Fruit fly (Drosophila melanogaster) whole organism, pupa: ENCODE results near the gene CG6216.

Experiments
- CG10348 ChIP-seq: fragments of 200-800 bp; sonication (Bioruptor generic); IDR thresholded peaks from 2 replicates; pipeline ENCODE4 v1.3.6; 2022; ENCODE audit warnings: missing biosample characterization, missing genetic modification characterization
- CG12605 ChIP-seq: fragments of 200-800 bp; sonication (Bioruptor generic); IDR thresholded peaks from 2 replicates; pipeline ENCODE4 v1.3.6; 2022; ENCODE audit warnings: missing biosample characterization, missing genetic modification characterization
- CG13204 ChIP-seq: fragments of 200-800 bp; sonication (Bioruptor generic); optimal IDR thresholded peaks from 2 replicates; lab custom pipeline; 2018; ENCODE audit warnings: missing biosample characterization, mild to moderate bottlenecking, missing genetic modification characterization, moderate library complexity
- CG14655 ChIP-seq: fragments of 200-800 bp; sonication (Bioruptor generic); optimal IDR thresholded peaks from 3 replicates; lab custom pipeline; 2017; ENCODE audit warnings: mild to moderate bottlenecking, missing biosample characterization, missing genetic modification reagents, missing genetic modification characterization
- CG15710 ChIP-seq: fragments of 200-800 bp; sonication (Bioruptor generic); optimal IDR thresholded peaks from 2 replicates; lab custom pipeline; 2018; ENCODE audit warnings: missing biosample characterization, mild to moderate bottlenecking, missing genetic modification characterization, moderate library complexity
- CG17806 ChIP-seq: fragments of 200-800 bp; sonication (Bioruptor generic); optimal IDR thresholded peaks from 2 replicates; lab custom pipeline; 2018; ENCODE audit warnings: missing biosample characterization, mild to moderate bottlenecking, missing genetic modification characterization, moderate library complexity
- CG32121 ChIP-seq: fragments of 200-800 bp; sonication (Bioruptor generic); IDR thresholded peaks from 2 replicates; pipeline ENCODE4 v1.3.6; 2022; ENCODE audit warnings: missing biosample characterization, missing genetic modification characterization
- CG34367 ChIP-seq: fragments of 200-800 bp; sonication (Bioruptor generic); optimal IDR thresholded peaks from 2 replicates; lab custom pipeline; 2018; ENCODE audit warnings: missing biosample characterization, mild to moderate bottlenecking, missing genetic modification characterization
- CG4496 ChIP-seq: fragments of 200-800 bp; sonication (Bioruptor generic); IDR thresholded peaks from 3 replicates; pipeline ENCODE4 v1.3.6; 2022; ENCODE audit warnings: missing biosample characterization, missing genetic modification characterization
- CG8159 ChIP-seq: fragments of 200-800 bp; sonication (Bioruptor generic); optimal IDR thresholded peaks from 3 replicates; lab custom pipeline; 2018; ENCODE audit warnings: missing biosample characterization, mild to moderate bottlenecking, missing genetic modification characterization, moderate library complexity
- CG8301 ChIP-seq: fragments of 200-800 bp; sonication (Bioruptor generic); optimal IDR thresholded peaks from 2 replicates; lab custom pipeline; 2018; ENCODE audit warnings: missing biosample characterization, mild to moderate bottlenecking, missing genetic modification characterization
- CG9948 ChIP-seq: fragments of 200-800 bp; sonication (Bioruptor generic); optimal IDR thresholded peaks from 2 replicates; lab custom pipeline; 2018; ENCODE audit warnings: missing biosample characterization, mild to moderate bottlenecking, missing genetic modification characterization, moderate library complexity
- D1 ChIP-seq: fragments of 200-800 bp; sonication (Bioruptor generic); optimal IDR thresholded peaks from 2 replicates; lab custom pipeline; 2018; ENCODE audit warnings: missing biosample characterization, mild to moderate bottlenecking, missing genetic modification characterization, moderate library complexity
- EcR ChIP-seq: fragments of 200-800 bp; sonication (Bioruptor generic); optimal IDR thresholded peaks from 3 replicates; lab custom pipeline; 2019; ENCODE audit warnings: missing biosample characterization, missing genetic modification characterization, mild to moderate bottlenecking, moderate library complexity, missing genetic modification reagents
- Ets98B ChIP-seq: fragments of 200-800 bp; sonication (Bioruptor generic); IDR thresholded peaks from 2 replicates; pipeline ENCODE4 v1.3.6; 2022; ENCODE audit warnings: missing biosample characterization, missing genetic modification characterization
- Pif1A ChIP-seq: fragments of 200-800 bp; sonication (Bioruptor generic); optimal IDR thresholded peaks from 3 replicates; lab custom pipeline; 2016; ENCODE audit warnings: missing biosample characterization, missing genetic modification characterization
- Pif1B ChIP-seq: fragments of 200-800 bp; sonication (Bioruptor generic); optimal IDR thresholded peaks from 3 replicates; lab custom pipeline; 2016; ENCODE audit warnings: missing biosample characterization, missing genetic modification characterization
- Snoo ChIP-seq: fragments of 200-800 bp; sonication (Bioruptor generic); optimal IDR thresholded peaks from 3 replicates; lab custom pipeline; 2017; ENCODE audit warnings: missing biosample characterization, mild to moderate bottlenecking, missing genetic modification characterization, inconsistent platforms
- fd96Ca ChIP-seq: fragments of 200-800 bp; sonication (Bioruptor generic); IDR thresholded peaks from 3 replicates; pipeline ENCODE4 v1.3.6; 2022; ENCODE audit warnings: missing biosample characterization, missing genetic modification characterization
- gl ChIP-seq: fragments of 200-800 bp; sonication (Bioruptor generic); optimal IDR thresholded peaks from 2 replicates; lab custom pipeline; 2018; ENCODE audit warnings: missing biosample characterization, mild to moderate bottlenecking, missing genetic modification characterization
- rn ChIP-seq: fragments of 200-800 bp; sonication (Bioruptor generic); IDR thresholded peaks from 2 replicates; pipeline ENCODE4 v1.3.6; 2022; ENCODE audit warnings: missing biosample characterization, missing genetic modification characterization

Gene CG6216

DNA sequence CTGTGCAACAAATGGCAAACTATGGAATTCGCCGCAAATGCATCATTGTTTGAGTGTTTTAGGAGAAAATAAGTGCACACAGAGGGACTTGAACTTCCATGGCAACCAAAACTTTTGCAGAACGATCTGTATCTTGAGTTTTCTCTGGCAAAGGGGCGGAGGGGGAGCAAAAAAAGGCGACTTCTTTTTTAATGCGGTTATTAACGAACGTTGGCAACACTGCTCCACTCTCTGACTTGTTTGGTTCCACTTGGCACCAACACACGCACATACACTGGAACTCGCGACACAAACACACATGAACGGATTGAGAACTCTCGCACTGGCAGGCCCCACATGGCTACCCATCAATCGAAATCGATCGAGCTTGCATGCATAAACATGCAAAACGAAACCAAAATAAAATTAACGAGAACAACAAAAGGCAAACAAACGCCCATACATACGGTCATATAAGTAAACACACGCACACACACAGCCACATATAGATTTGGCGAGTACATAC is 31.1 kb downstream of the CG6216 start:
- TF ChIP-seq Ets98B (GFP tag; lab: Robert Waterston, UW) (peak; percentile 29; the same call in 1 of the 2 replicates), CG8301 (tag; lab: Kevin White, UChicago) (no peak), Pif1A (no peak), D1 (no peak), rn (GFP tag; lab: Robert Waterston, UW) (peak; percentile 46), Pif1B (GFP tag; lab: Kevin White, UChicago) (no peak), gl (tag; lab: Kevin White, UChicago) (no peak), CG4496 (peak; percentile 60; the same call in 2 of the 3 replicates), CG14655 (no peak), CG34367 (tag; lab: Kevin White, UChicago) (no peak), CG9948 (tag; lab: Kevin White, UChicago) (no peak), EcR (GFP tag; lab: Kevin White, UChicago) (no peak), fd96Ca (GFP tag; lab: Robert Waterston, UW) (peak; percentile 50; the same call in 2 of the 3 replicates)

DNA sequence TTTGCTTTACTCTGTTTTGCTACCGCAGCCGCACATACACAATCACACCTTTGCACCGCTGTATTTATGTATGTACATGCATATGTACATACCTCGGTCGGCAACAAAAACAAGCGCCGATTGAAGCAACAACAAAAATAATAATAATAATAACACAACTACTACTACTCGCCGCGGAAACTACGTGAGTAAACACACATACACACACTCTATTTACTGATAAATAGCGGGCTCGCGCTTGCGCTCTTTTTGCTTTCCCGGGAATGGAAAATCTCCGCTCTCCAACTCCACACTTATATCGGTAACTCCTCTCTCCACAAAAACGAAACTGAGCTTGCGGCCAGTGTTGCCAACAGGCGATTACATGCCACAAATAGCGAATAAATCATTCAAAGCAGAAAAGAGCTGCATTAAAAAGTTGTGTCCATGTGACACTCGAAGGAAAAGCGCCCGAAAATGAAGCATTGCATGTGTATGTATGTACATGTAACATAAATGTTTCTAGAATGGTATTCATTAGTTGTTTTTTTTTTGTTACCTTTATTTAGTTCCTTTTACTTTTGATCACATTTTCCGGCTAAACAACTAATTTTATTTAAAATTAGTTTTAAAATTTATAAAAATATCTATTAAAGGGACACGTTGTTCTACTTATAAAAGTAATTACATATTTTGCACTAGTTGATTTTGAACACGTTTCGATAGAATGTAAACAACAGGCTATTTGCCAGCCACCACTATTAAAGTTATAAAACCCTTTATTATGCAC is 31.8 kb downstream of the CG6216 start:
- TF ChIP-seq Ets98B (GFP tag; lab: Robert Waterston, UW) (peak; percentile 65), fd96Ca (GFP tag; lab: Robert Waterston, UW) (peak; percentile 69; the same call in 2 of the 3 replicates), CG9948 (tag; lab: Kevin White, UChicago) (no peak), CG12605 (GFP tag; lab: Robert Waterston, UW) (peak; percentile 72), CG32121 (peak; percentile 67), gl (tag; lab: Kevin White, UChicago) (peak; percentile 55), D1 (no peak), CG17806 (tag; lab: Kevin White, UChicago) (no peak), Pif1B (GFP tag; lab: Kevin White, UChicago) (no peak), Snoo (no peak), CG10348 (GFP tag; lab: Robert Waterston, UW) (no peak), CG15710 (no peak), CG4496 (peak; percentile 59; the same call in 2 of the 3 replicates), CG34367 (tag; lab: Kevin White, UChicago) (no peak), CG13204 (GFP tag; lab: Kevin White, UChicago) (peak; percentile 64), EcR (GFP tag; lab: Kevin White, UChicago) (peak; percentile 29), CG8159 (tag; lab: Kevin White, UChicago) (no peak), CG8301 (tag; lab: Kevin White, UChicago) (no peak), Pif1A (peak; percentile 42), CG14655 (peak; percentile 2), rn (GFP tag; lab: Robert Waterston, UW) (no peak)
- TF ChIP-seq, all 21 proteins: peak for 10

DNA sequence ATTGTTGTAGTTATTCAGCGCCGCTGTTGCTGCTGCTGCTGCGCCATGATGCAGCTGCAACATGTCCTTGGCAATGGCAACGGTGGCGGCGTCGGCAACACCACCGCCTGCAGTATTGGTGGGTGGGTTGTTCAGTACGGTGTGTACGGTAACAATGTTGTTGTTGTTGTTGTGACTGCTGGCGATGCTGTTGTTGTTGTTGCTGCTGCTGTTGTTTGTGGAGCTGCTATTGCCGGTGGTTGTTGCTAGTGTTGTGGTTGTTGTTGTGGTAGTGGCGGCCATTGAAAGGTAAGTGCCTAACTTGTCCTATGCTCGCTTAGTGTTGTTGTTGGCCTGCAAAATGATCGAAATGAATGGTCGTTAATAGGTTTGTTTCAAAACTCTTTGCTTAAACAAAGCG is 32.9 kb downstream of the CG6216 start:
- TF ChIP-seq CG12605 (GFP tag; lab: Robert Waterston, UW) = no peak
- no peak for TF ChIP-seq CG10348 (GFP tag; lab: Robert Waterston, UW)
- no peak for TF ChIP-seq CG8159 (tag; lab: Kevin White, UChicago)
- TF ChIP-seq Pif1A = no peak
- TF ChIP-seq CG14655 = no peak
- no peak for TF ChIP-seq CG34367 (tag; lab: Kevin White, UChicago)
- TF ChIP-seq CG4496 = no peak
- no peak for TF ChIP-seq fd96Ca (GFP tag; lab: Robert Waterston, UW)
- TF ChIP-seq CG13204 (GFP tag; lab: Kevin White, UChicago) = no peak
- no peak for TF ChIP-seq Snoo
- no peak for TF ChIP-seq CG15710
- TF ChIP-seq CG32121 = no peak
- no peak for TF ChIP-seq Pif1B (GFP tag; lab: Kevin White, UChicago)
- no peak for TF ChIP-seq CG9948 (tag; lab: Kevin White, UChicago)
- no peak for TF ChIP-seq EcR (GFP tag; lab: Kevin White, UChicago)
- no peak for TF ChIP-seq Ets98B (GFP tag; lab: Robert Waterston, UW)
- no peak for TF ChIP-seq rn (GFP tag; lab: Robert Waterston, UW)
- TF ChIP-seq CG17806 (tag; lab: Kevin White, UChicago) = no peak
- no peak for TF ChIP-seq D1

DNA sequence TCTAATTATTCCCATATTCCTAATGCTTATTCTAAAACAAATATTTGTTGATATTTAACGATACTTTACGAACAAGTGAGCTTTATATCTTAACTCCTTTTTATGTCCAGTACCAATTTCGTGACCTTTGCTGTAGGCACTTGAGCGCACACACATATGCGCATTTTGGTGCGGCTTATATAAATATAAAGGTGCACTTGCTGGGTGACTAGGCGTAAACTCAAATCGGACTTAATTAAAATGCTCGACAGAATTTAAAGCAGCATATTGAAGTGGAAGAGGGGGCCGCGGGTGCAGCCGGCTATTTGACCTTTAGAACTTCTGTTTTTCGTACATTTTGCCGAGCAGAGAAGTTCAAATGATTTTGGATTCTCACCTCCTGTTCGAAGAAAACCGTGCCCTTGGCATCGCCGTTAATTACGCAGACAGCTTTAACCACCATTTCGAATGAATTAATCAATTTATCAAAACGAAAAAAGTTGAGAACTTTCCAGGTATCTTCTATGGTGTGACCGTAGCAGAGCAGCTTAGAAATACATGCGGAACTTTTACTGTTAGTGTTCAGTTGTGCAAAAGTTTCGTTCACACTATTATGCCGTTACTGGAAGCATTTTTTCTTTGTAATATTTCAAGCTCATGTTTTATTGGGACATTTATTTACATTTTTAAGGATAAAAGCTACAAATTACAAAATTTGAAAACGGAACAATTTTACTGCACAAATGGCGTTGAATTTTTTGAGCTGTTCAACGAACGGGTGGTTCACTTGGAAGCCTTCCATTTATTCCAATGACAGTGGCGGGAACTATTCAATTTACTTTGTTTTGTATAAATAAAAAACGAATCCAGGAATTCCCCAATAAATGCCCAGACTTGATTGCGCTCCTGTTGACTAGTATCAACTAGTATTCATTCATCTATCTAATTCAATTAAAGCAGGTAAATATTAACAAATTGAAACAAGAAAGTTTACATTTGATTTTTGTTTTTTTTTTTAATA is 37.1 kb downstream of the CG6216 start, which contains the start of gene Sod1:
Sod1 (minus strand) TSS at position 543 of the 1,000 bp plus-strand sequence.
- TF ChIP-seq CG32121 (no peak), CG14655 (no peak), CG15710 (peak; percentile 41), CG8301 (tag; lab: Kevin White, UChicago) (peak; percentile 46), CG4496 (peak; percentile 62; the same call in 1 of the 3 replicates), gl (tag; lab: Kevin White, UChicago) (peak; percentile 76), CG8159 (tag; lab: Kevin White, UChicago) (peak; percentile 41), CG34367 (tag; lab: Kevin White, UChicago) (peak; percentile 53), Snoo (peak; percentile 65), CG10348 (GFP tag; lab: Robert Waterston, UW) (no peak), CG12605 (GFP tag; lab: Robert Waterston, UW) (peak; percentile 63), Pif1A (peak; percentile 74), Pif1B (GFP tag; lab: Kevin White, UChicago) (peak; percentile 51), D1 (no peak), EcR (GFP tag; lab: Kevin White, UChicago) (peak; percentile 78), CG9948 (tag; lab: Kevin White, UChicago) (no peak), fd96Ca (GFP tag; lab: Robert Waterston, UW) (no peak), CG17806 (tag; lab: Kevin White, UChicago) (no peak), CG13204 (GFP tag; lab: Kevin White, UChicago) (no peak), Ets98B (GFP tag; lab: Robert Waterston, UW) (peak; percentile 58; the same call in 1 of the 2 replicates)
